Worm (Caenorhabditis elegans): ENCODE measurements around the gene F21D5.4.

The F21D5.4 gene

ce11 chrIV:8729636-8730035 lies 8.3 kb upstream of the F21D5.4 start:
- peak; percentile 77 for TF ChIP-seq nhr-80 (tag; optimal IDR thresholded peaks at IDR 0.05)
- TF ChIP-seq ceh-58 (GFP tag; IDR thresholded peaks at IDR 0.05), result no peak
- TF ChIP-seq mxl-1 (tag; optimal IDR thresholded peaks at IDR 0.05), result no peak
- TF ChIP-seq Y79H2A.3 (GFP tag; conservative IDR thresholded peaks at IDR 0.05), result no peak
- no peak for TF ChIP-seq F55B11.4 (tag; optimal IDR thresholded peaks at IDR 0.05; ENCODE audit: borderline replicate concordance, insufficient read depth)
- TF ChIP-seq unc-62 (GFP tag; optimal IDR thresholded peaks at IDR 0.05), result peak; percentile 4
- no peak for TF ChIP-seq cebp-1 (GFP tag; IDR thresholded peaks at IDR 0.05)
- peak; percentile 36 for TF ChIP-seq cebp-1 (tag; optimal IDR thresholded peaks at IDR 0.05)

ce11 chrIV:8730469-8730868 lies 7.4 kb upstream of the F21D5.4 start, which contains the start of gene F21D5.3:
Gene F21D5.3 (plus strand): TSS chrIV:8730815.
- TF ChIP-seq aptf-3 (GFP tag; IDR thresholded peaks at IDR 0.05), result no peak
- TF ChIP-seq ceh-58 (GFP tag; IDR thresholded peaks at IDR 0.05), result no peak
- TF ChIP-seq rec-8 (tag; optimal IDR thresholded peaks at IDR 0.05), result no peak
- TF ChIP-seq hrde-1 (tag; optimal IDR thresholded peaks at IDR 0.05; ENCODE audit: borderline replicate concordance), result peak; percentile 15
- no peak for TF ChIP-seq attf-3 (GFP tag; conservative IDR thresholded peaks at IDR 0.05)
- TF ChIP-seq B0261.1 (tag; optimal IDR thresholded peaks at IDR 0.05), result no peak
- TF ChIP-seq F23B12.7 (tag; optimal IDR thresholded peaks at IDR 0.05; ENCODE audit: insufficient read depth), result no peak
- TF ChIP-seq somi-1 (GFP tag; optimal IDR thresholded peaks at IDR 0.05), result no peak
- TF ChIP-seq mxl-1 (tag; optimal IDR thresholded peaks at IDR 0.05), result no peak
- TF ChIP-seq ztf-26 (tag; optimal IDR thresholded peaks at IDR 0.05), result no peak
- no peak for TF ChIP-seq snpc-1.1 (tag; optimal IDR thresholded peaks at IDR 0.05; ENCODE audit: insufficient read depth)
- peak; percentile 1 for TF ChIP-seq snpc-4 (GFP tag; optimal IDR thresholded peaks at IDR 0.05)
- TF ChIP-seq snpc-4 (tag; optimal IDR thresholded peaks at IDR 0.05), result no peak
- TF ChIP-seq ztf-25 (GFP tag; IDR thresholded peaks at IDR 0.05), result no peak
- no peak for TF ChIP-seq B0019.2 (GFP tag; conservative IDR thresholded peaks at IDR 0.05)
- TF ChIP-seq nhr-80 (tag; optimal IDR thresholded peaks at IDR 0.05), result peak; percentile 67
- peak; percentile 10 for TF ChIP-seq ets-4 (GFP tag; optimal IDR thresholded peaks at IDR 0.05)
- no peak for TF ChIP-seq Y67H2A.10 (GFP tag; conservative IDR thresholded peaks at IDR 0.05)
- no peak for TF ChIP-seq let-526 (GFP tag; IDR thresholded peaks at IDR 0.05)
- no peak for TF ChIP-seq T07F8.4 (tag; optimal IDR thresholded peaks at IDR 0.05)
- TF ChIP-seq snpc-3.4 (tag; optimal IDR thresholded peaks at IDR 0.05), result no peak
- no peak for TF ChIP-seq rpc-1 (optimal IDR thresholded peaks at IDR 0.05)
- no peak for TF ChIP-seq rpc-1 (tag; optimal IDR thresholded peaks at IDR 0.05)
- no peak for TF ChIP-seq xnd-1 (tag; optimal IDR thresholded peaks at IDR 0.05)
- TF ChIP-seq lsl-1 (GFP tag; optimal IDR thresholded peaks at IDR 0.05), result no peak
- TF ChIP-seq dox-1 (GFP tag; IDR thresholded peaks at IDR 0.05), result no peak
- TF ChIP-seq cebp-2 (GFP tag; IDR thresholded peaks at IDR 0.05), result no peak
- no peak for TF ChIP-seq mcd-1 (GFP tag; IDR thresholded peaks at IDR 0.05)
- TF ChIP-seq cebp-1 (GFP tag; IDR thresholded peaks at IDR 0.05), result no peak
- peak; percentile 0 for TF ChIP-seq cebp-1 (tag; optimal IDR thresholded peaks at IDR 0.05)
- TF ChIP-seq dpl-1 (GFP tag; optimal IDR thresholded peaks at IDR 0.05), result no peak
- TF ChIP-seq ceh-27 (GFP tag; optimal IDR thresholded peaks at IDR 0.05), result no peak
- no peak for TF ChIP-seq rcor-1 (GFP tag; IDR thresholded peaks at IDR 0.05)
- TF ChIP-seq efl-1 (GFP tag; optimal IDR thresholded peaks at IDR 0.05), result no peak
- TF ChIP-seq B0336.3 (GFP tag; IDR thresholded peaks at IDR 0.05), result no peak
- TF ChIP-seq F57C9.4 (tag; optimal IDR thresholded peaks at IDR 0.05), result no peak
- TF ChIP-seq K11D2.4 (GFP tag; IDR thresholded peaks at IDR 0.05), result no peak
- TF ChIP-seq dpff-1 (tag; optimal IDR thresholded peaks at IDR 0.05), result no peak
- peak; percentile 42 for TF ChIP-seq madf-6 (GFP tag; IDR thresholded peaks at IDR 0.05)
- no peak for TF ChIP-seq die-1 (tag; optimal IDR thresholded peaks at IDR 0.05)
- no peak for TF ChIP-seq unc-130 (GFP tag; optimal IDR thresholded peaks at IDR 0.05)
- TF ChIP-seq Y95B8A.8 (GFP tag; IDR thresholded peaks at IDR 0.05), result no peak
- TF ChIP-seq C17E4.6 (GFP tag; IDR thresholded peaks at IDR 0.05), result no peak
- TF ChIP-seq mel-28 (tag; optimal IDR thresholded peaks at IDR 0.05; ENCODE audit: borderline replicate concordance), result no peak
- no peak for TF ChIP-seq F22D6.2 (tag; optimal IDR thresholded peaks at IDR 0.05)

Data from whole organism, young adult.